Fruit fly (Drosophila melanogaster) whole organism, wandering third instar larva: ENCODE results near the gene myd.

ENCODE experiments used
- Abd-B ChIP-seq: fragments of >200 bp; optimal IDR thresholded peaks from 2 replicates; lab custom pipeline; 2017; ENCODE audit warnings: missing biosample characterization, missing genetic modification characterization
- CG32264 ChIP-seq: fragments of 200-800 bp; sonication (Bioruptor generic); optimal IDR thresholded peaks from 2 replicates; lab custom pipeline; 2016; ENCODE audit warnings: missing biosample characterization, missing genetic modification characterization
- CG9705 ChIP-seq: fragments of 200-800 bp; sonication (Bioruptor generic); optimal IDR thresholded peaks from 2 replicates; lab custom pipeline; 2018; ENCODE audit warnings: missing biosample characterization, mild to moderate bottlenecking, missing genetic modification characterization
- CrebA ChIP-seq: fragments of 200-800 bp; sonication (Bioruptor generic); optimal IDR thresholded peaks from 2 replicates; lab custom pipeline; 2016; ENCODE audit warnings: missing biosample characterization, mild to moderate bottlenecking, missing genetic modification characterization, borderline replicate concordance
- Dfd ChIP-seq: fragments of >200 bp; optimal IDR thresholded peaks from 2 replicates; lab custom pipeline; 2017; ENCODE audit warnings: missing biosample characterization, missing genetic modification characterization
- Dif ChIP-seq: fragments of 200-275, 200-300 bp; sonication (Bioruptor generic); optimal IDR thresholded peaks from 2 replicates; lab custom pipeline; 2018; ENCODE audit warnings: missing biosample characterization, missing genetic modification characterization; ENCODE audit not compliant: partially characterized antibody
- GATAd ChIP-seq: sonication (Bioruptor generic); optimal IDR thresholded peaks from 2 replicates; lab custom pipeline; 2016; ENCODE audit warnings: missing biosample characterization, missing genetic modification characterization
- HLH106 ChIP-seq: fragments of 200-800 bp; optimal IDR thresholded peaks from 3 replicates; lab custom pipeline; 2019; ENCODE audit warnings: missing biosample characterization, mild to moderate bottlenecking, missing genetic modification characterization, moderate library complexity
- Hnf4 ChIP-seq: fragments of 200-800 bp; sonication (Bioruptor generic); optimal IDR thresholded peaks from 2 replicates; lab custom pipeline; 2016; ENCODE audit warnings: missing biosample characterization, mild to moderate bottlenecking, missing genetic modification characterization
- Hr78 ChIP-seq: fragments of >200 bp; optimal IDR thresholded peaks from 2 replicates; lab custom pipeline; 2017; ENCODE audit warnings: missing biosample characterization, missing genetic modification characterization
- Hr83 ChIP-seq: fragments of 200-300 bp; sonication (Bioruptor generic); optimal IDR thresholded peaks from 2 replicates; lab custom pipeline; 2016; ENCODE audit warnings: missing biosample characterization, mild to moderate bottlenecking, missing genetic modification characterization, moderate library complexity; ENCODE audit not compliant: poor library complexity, severe bottlenecking
- Jra ChIP-seq: sonication (Bioruptor generic); optimal IDR thresholded peaks from 2 replicates; lab custom pipeline; 2016; ENCODE audit warnings: missing biosample characterization, missing genetic modification characterization
- Mio ChIP-seq: sonication (Bioruptor generic); optimal IDR thresholded peaks from 2 replicates; lab custom pipeline; 2016; ENCODE audit warnings: missing biosample characterization, missing genetic modification characterization
- Myc ChIP-seq: fragments of >200 bp; optimal IDR thresholded peaks from 2 replicates; lab custom pipeline; 2017
- N ChIP-seq: fragments of >200 bp; optimal IDR thresholded peaks from 2 replicates; lab custom pipeline; 2018; ENCODE audit warnings: missing biosample characterization, missing external identifiers, missing genetic modification characterization
- OdsH ChIP-seq: fragments of 200-800 bp; sonication (Bioruptor generic); optimal IDR thresholded peaks from 2 replicates; lab custom pipeline; 2016; ENCODE audit warnings: missing biosample characterization, mild to moderate bottlenecking, missing genetic modification characterization
- Rel ChIP-seq, 2 experiments: fragments of 200-800 bp; sonication (Bioruptor generic) in 1 of 2; optimal IDR thresholded peaks; 2 replicates in 1 of 2; 3 replicates in 1 of 2; lab custom pipeline; 2016 to 2019; ENCODE audit warnings: mild to moderate bottlenecking in 2 of 2, missing biosample characterization in 2 of 2, missing genetic modification characterization in 2 of 2, moderate library complexity in 1 of 2
- Sp1 ChIP-seq: fragments of 200-800 bp; sonication (Bioruptor generic); optimal IDR thresholded peaks from 3 replicates; lab custom pipeline; 2019; ENCODE audit warnings: missing biosample characterization, mild to moderate bottlenecking, missing genetic modification characterization, moderate library complexity
- Vsx2 ChIP-seq: fragments of 200-300, 225-300 bp; sonication (Bioruptor generic); optimal IDR thresholded peaks from 2 replicates; lab custom pipeline; 2018; ENCODE audit warnings: missing biosample characterization, missing genetic modification characterization; ENCODE audit not compliant: partially characterized antibody
- br ChIP-seq: fragments of 200-800 bp; sonication (Bioruptor generic); optimal IDR thresholded peaks from 2 replicates; lab custom pipeline; 2016; ENCODE audit warnings: missing biosample characterization, missing genetic modification characterization
- brk ChIP-seq: fragments of 200-800 bp; sonication (Bioruptor generic); optimal IDR thresholded peaks from 2 replicates; lab custom pipeline; 2016; ENCODE audit warnings: missing biosample characterization, mild to moderate bottlenecking, missing genetic modification characterization
- dl ChIP-seq, 2 experiments: fragments of 175-275, 200-275 bp in 1 of 2; fragments of 200-275 bp in 1 of 2; sonication (Bioruptor generic); optimal IDR thresholded peaks; lab custom pipeline; 2018; ENCODE audit warnings: mild to moderate bottlenecking in 2 of 2, missing biosample characterization in 2 of 2, missing genetic modification characterization in 2 of 2, moderate library complexity in 2 of 2; ENCODE audit not compliant: partially characterized antibody in 2 of 2, insufficient read depth in 1 of 2
- dmrt93B ChIP-seq: fragments of 200-800 bp; sonication (Bioruptor generic); optimal IDR thresholded peaks from 2 replicates; lab custom pipeline; 2018; ENCODE audit warnings: missing biosample characterization, mild to moderate bottlenecking, missing genetic modification characterization
- dsf ChIP-seq: sonication (Bioruptor generic); optimal IDR thresholded peaks from 2 replicates; lab custom pipeline; 2016; ENCODE audit warnings: missing biosample characterization, missing genetic modification characterization, borderline replicate concordance
- ey ChIP-seq: fragments of 200-800 bp; sonication (Bioruptor generic); optimal IDR thresholded peaks from 2 replicates; lab custom pipeline; 2016; ENCODE audit warnings: missing biosample characterization, missing genetic modification characterization
- foxo ChIP-seq, 2 experiments: fragments of 200-800 bp; sonication (Bioruptor generic); optimal IDR thresholded peaks; 2 replicates in 1 of 2; 3 replicates in 1 of 2; lab custom pipeline; 2016 to 2017; ENCODE audit warnings: missing biosample characterization in 2 of 2, missing genetic modification characterization in 2 of 2
- fru ChIP-seq: fragments of 200-800 bp; sonication (Bioruptor generic); optimal IDR thresholded peaks from 3 replicates; lab custom pipeline; 2016; ENCODE audit warnings: missing biosample characterization, mild to moderate bottlenecking, missing genetic modification characterization
- h ChIP-seq: fragments of 200-800 bp; sonication (Bioruptor generic); optimal IDR thresholded peaks from 3 replicates; lab custom pipeline; 2016; ENCODE audit warnings: missing biosample characterization, mild to moderate bottlenecking, missing genetic modification characterization
- jim ChIP-seq: fragments of 175-275, 200-325 bp; sonication (Bioruptor generic); optimal IDR thresholded peaks from 2 replicates; lab custom pipeline; 2016; ENCODE audit warnings: missing biosample characterization, mild to moderate bottlenecking, missing genetic modification characterization
- lola ChIP-seq: fragments of >200 bp; optimal IDR thresholded peaks from 2 replicates; lab custom pipeline; 2017; ENCODE audit warnings: missing biosample characterization, missing genetic modification characterization
- pan ChIP-seq: fragments of >200 bp; optimal IDR thresholded peaks from 2 replicates; lab custom pipeline; 2017
- psq ChIP-seq: fragments of 200-800 bp; sonication (Bioruptor generic); optimal IDR thresholded peaks from 3 replicates; lab custom pipeline; 2017; ENCODE audit warnings: missing biosample characterization, mild to moderate bottlenecking, missing genetic modification characterization, moderate library complexity
- rgr ChIP-seq: fragments of 200-800 bp; sonication (Bioruptor generic); optimal IDR thresholded peaks from 3 replicates; lab custom pipeline; 2016; ENCODE audit warnings: missing biosample characterization, mild to moderate bottlenecking, missing genetic modification characterization
- sage ChIP-seq: fragments of 200-800 bp; sonication (Bioruptor generic); optimal IDR thresholded peaks from 2 replicates; lab custom pipeline; 2016; ENCODE audit warnings: missing biosample characterization, mild to moderate bottlenecking, missing genetic modification characterization
- sv ChIP-seq: fragments of 200-800 bp; sonication (Bioruptor generic); optimal IDR thresholded peaks from 3 replicates; lab custom pipeline; 2016; ENCODE audit warnings: missing biosample characterization, missing genetic modification characterization
- tai ChIP-seq: sonication (Bioruptor generic); optimal IDR thresholded peaks from 2 replicates; lab custom pipeline; 2016; ENCODE audit warnings: missing biosample characterization, missing genetic modification characterization
- usp ChIP-seq: fragments of >200 bp; optimal IDR thresholded peaks from 2 replicates; lab custom pipeline; 2017; ENCODE audit warnings: missing biosample characterization, missing genetic modification characterization
- woc ChIP-seq: sonication (Bioruptor generic); optimal IDR thresholded peaks from 2 replicates; lab custom pipeline; 2016; ENCODE audit warnings: missing biosample characterization, mild to moderate bottlenecking, missing genetic modification characterization

Gene myd

DNA sequence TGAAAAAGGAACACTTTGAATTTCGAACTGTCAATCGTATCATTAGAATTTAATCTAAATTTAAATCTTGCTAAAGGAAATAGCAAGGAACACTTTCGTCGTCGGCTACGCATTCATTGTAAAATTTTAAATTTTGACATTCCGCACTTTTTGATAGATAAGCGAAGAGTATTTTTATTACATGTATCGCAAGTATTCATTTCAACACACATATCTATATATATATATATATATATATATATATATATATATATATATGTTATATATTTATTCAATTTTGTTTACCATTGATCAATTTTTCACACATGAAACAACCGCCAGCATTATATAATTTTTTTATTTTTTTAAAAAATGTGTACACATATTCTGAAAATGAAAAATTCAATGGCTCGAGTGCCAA is 20.7 kb upstream of the myd start, which contains the start of gene CG11779:
Gene CG11779 (minus strand): TSS at position 101 of the 400 bp plus-strand sequence.
- no peak for TF ChIP-seq Dif (GFP tag; lab: Kevin White, UChicago)
- TF ChIP-seq dl (GFP tag; optimal IDR thresholded peaks at IDR 0.05; lab: Kevin White, UChicago; ENCODE audit: insufficient read depth in 1 of 2, partially characterized antibody in 2 of 2), result no peak
- no peak for TF ChIP-seq OdsH (GFP tag; lab: Kevin White, UChicago)
- no peak for TF ChIP-seq Hnf4 (GFP tag; lab: Kevin White, UChicago)
- no peak for TF ChIP-seq brk

DNA sequence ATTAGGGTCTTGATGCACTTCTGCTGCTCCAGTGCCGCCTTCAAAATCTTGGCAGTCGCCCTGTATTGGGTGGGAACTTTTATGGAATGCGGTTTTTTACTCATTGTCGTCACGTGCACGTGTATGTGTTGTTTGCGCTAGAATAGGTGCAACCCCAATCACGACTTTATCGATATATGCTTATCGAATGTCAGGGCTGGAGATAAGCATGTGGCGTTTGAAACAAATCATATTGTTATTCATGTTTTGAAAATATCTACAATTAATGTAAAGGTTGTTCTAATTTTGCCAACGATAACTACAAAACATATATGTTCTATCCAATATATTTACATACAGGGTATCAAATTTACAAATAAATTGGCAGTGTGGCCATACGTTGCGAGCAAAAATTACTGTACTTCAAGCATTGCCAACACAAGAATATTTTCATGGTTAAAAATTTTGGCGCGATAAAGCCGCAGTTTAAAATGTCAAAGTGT is 18.3 kb upstream of the myd start, which contains the start of the genes CG42359 and Nsun5:
Gene CG42359 (minus strand): TSS at position 166 of the 482 bp plus-strand sequence.
Gene Nsun5 (minus strand): TSS at position 166 of the 482 bp plus-strand sequence.
- peak; percentile 85 for TF ChIP-seq woc (GFP tag; lab: Kevin White, UChicago)
- TF ChIP-seq Hr78 (GFP tag; lab: Kevin White, UChicago), result no peak
- no peak for TF ChIP-seq Rel (GFP tag; optimal IDR thresholded peaks at IDR 0.05; lab: Kevin White, UChicago)
- TF ChIP-seq Rel (tag; optimal IDR thresholded peaks at IDR 0.05; lab: Kevin White, UChicago), result peak; percentile 92
- TF ChIP-seq br (GFP tag; lab: Kevin White, UChicago), result peak; percentile 86
- TF ChIP-seq GATAd (GFP tag; lab: Kevin White, UChicago), result peak; percentile 15
- TF ChIP-seq CG9705 (GFP tag; lab: Kevin White, UChicago), result peak; percentile 77
- TF ChIP-seq pan (lab: Kevin White, UChicago), result no peak
- TF ChIP-seq psq (GFP tag; lab: Kevin White, UChicago), result peak; percentile 79
- peak; percentile 90 for TF ChIP-seq h (GFP tag; lab: Kevin White, UChicago)
- TF ChIP-seq fru (GFP tag; lab: Kevin White, UChicago), result peak; percentile 87
- TF ChIP-seq sv (GFP tag; lab: Kevin White, UChicago), result peak; percentile 84
- TF ChIP-seq CG32264 (GFP tag; lab: Kevin White, UChicago), result peak; percentile 54
- TF ChIP-seq jim (GFP tag; lab: Kevin White, UChicago), result peak; percentile 35
- peak; percentile 94 for TF ChIP-seq tai
- peak; percentile 89 for TF ChIP-seq Hnf4 (GFP tag; lab: Kevin White, UChicago)
- peak; percentile 33 for TF ChIP-seq sage (GFP tag; lab: Kevin White, UChicago)
- TF ChIP-seq Sp1 (GFP tag; lab: Kevin White, UChicago), result peak; percentile 81
- TF ChIP-seq N (GFP tag; lab: Kevin White, UChicago), result no peak
- TF ChIP-seq usp (GFP tag; lab: Kevin White, UChicago), result no peak
- TF ChIP-seq OdsH (GFP tag; lab: Kevin White, UChicago), result peak; percentile 77
- no peak for TF ChIP-seq Vsx2 (GFP tag; lab: Kevin White, UChicago)
- peak; percentile 91 for TF ChIP-seq Jra (GFP tag; lab: Kevin White, UChicago)
- peak; percentile 87 for TF ChIP-seq rgr (GFP tag; lab: Kevin White, UChicago)
- peak; percentile 65 for TF ChIP-seq dmrt93B (GFP tag; lab: Kevin White, UChicago)
- no peak for TF ChIP-seq Abd-B (GFP tag; lab: Kevin White, UChicago)
- no peak for TF ChIP-seq Dfd (GFP tag; lab: Kevin White, UChicago)
- no peak for TF ChIP-seq Dif (GFP tag; lab: Kevin White, UChicago)
- TF ChIP-seq brk, result peak; percentile 80
- peak; percentile 81 for TF ChIP-seq HLH106 (tag; lab: Kevin White, UChicago)
- peak; percentile 41 for TF ChIP-seq Myc
- TF ChIP-seq CrebA (GFP tag; lab: Kevin White, UChicago), result no peak
- TF ChIP-seq ey (GFP tag; lab: Kevin White, UChicago), result peak; percentile 85
- TF ChIP-seq lola (GFP tag; lab: Kevin White, UChicago), result no peak
- TF ChIP-seq Mio, result no peak
- TF ChIP-seq dl (GFP tag; optimal IDR thresholded peaks at IDR 0.05; lab: Kevin White, UChicago; ENCODE audit: insufficient read depth in 1 of 2, partially characterized antibody in 2 of 2), result no peak
- TF ChIP-seq Hr83, result peak; percentile 60
- TF ChIP-seq foxo (GFP tag; optimal IDR thresholded peaks at IDR 0.05; lab: Kevin White, UChicago), result peak; percentile 21 to 91
- peak; percentile 74 for TF ChIP-seq dsf (GFP tag; lab: Kevin White, UChicago)
